Fruit fly (Drosophila melanogaster): ENCODE measurements around the gene Hsc70-4.

Gene Hsc70-4

dm6 chr3R:15290642-15291118, 48.2 kb downstream of the Hsc70-4 start, which contains the start of gene CG45218 (continued):
- no peak for TF ChIP-seq CG9797 (GFP tag; optimal IDR thresholded peaks at IDR 0.05)
- TF ChIP-seq gcm (GFP tag; optimal IDR thresholded peaks at IDR 0.05), result no peak
- peak; percentile 46 for TF ChIP-seq Deaf1 (tag; optimal IDR thresholded peaks at IDR 0.05)
- no peak for TF ChIP-seq Sox100B (GFP tag; optimal IDR thresholded peaks at IDR 0.05)
- no peak for TF ChIP-seq CG1233 (GFP tag; optimal IDR thresholded peaks at IDR 0.05)
- TF ChIP-seq CG4617 (GFP tag; optimal IDR thresholded peaks at IDR 0.05; ENCODE audit: borderline replicate concordance), result no peak
- peak in 1 of 2 experiments; percentile 24 for TF ChIP-seq insv (GFP tag; optimal IDR thresholded peaks at IDR 0.05)
- no peak for TF ChIP-seq disco-r (GFP tag; optimal IDR thresholded peaks at IDR 0.05)
- no peak for TF ChIP-seq tx (GFP tag; optimal IDR thresholded peaks at IDR 0.05)
- TF ChIP-seq B-H1 (GFP tag; IDR thresholded peaks at IDR 0.05), result no peak
- no peak for TF ChIP-seq Rfx (GFP tag; IDR thresholded peaks at IDR 0.05)
- TF ChIP-seq twi (tag; optimal IDR thresholded peaks at IDR 0.05), result no peak
- no peak for TF ChIP-seq her (GFP tag; optimal IDR thresholded peaks at IDR 0.05)
- no peak for TF ChIP-seq Ada2b (GFP tag; IDR thresholded peaks at IDR 0.05)
- no peak for TF ChIP-seq chif (GFP tag; optimal IDR thresholded peaks at IDR 0.05)
- TF ChIP-seq ci (GFP tag; IDR thresholded peaks at IDR 0.05), result no peak
- TF ChIP-seq CG31365 (tag; optimal IDR thresholded peaks at IDR 0.05), result no peak
- no peak for TF ChIP-seq CG5245 (GFP tag; optimal IDR thresholded peaks at IDR 0.05)
- TF ChIP-seq CG3281 (GFP tag; optimal IDR thresholded peaks at IDR 0.05), result peak; percentile 4
- TF ChIP-seq MESR4 (GFP tag; optimal IDR thresholded peaks at IDR 0.05), result peak; percentile 25
- peak; percentile 0 for TF ChIP-seq corto (GFP tag; optimal IDR thresholded peaks at IDR 0.05)
- no peak for TF ChIP-seq lbe (GFP tag; optimal IDR thresholded peaks at IDR 0.05)
- TF ChIP-seq danr (GFP tag; IDR thresholded peaks at IDR 0.05), result no peak
- peak; percentile 5 for TF ChIP-seq grau (tag; optimal IDR thresholded peaks at IDR 0.05)
- no peak for TF ChIP-seq repo (GFP tag; optimal IDR thresholded peaks at IDR 0.05)
- no peak for TF ChIP-seq gce (GFP tag; IDR thresholded peaks at IDR 0.05)
- no peak for TF ChIP-seq Gsc (GFP tag; IDR thresholded peaks at IDR 0.05)
- TF ChIP-seq CG11504 (tag; optimal IDR thresholded peaks at IDR 0.05), result no peak
- TF ChIP-seq sisA (GFP tag; IDR thresholded peaks at IDR 0.05), result no peak
- no peak for TF ChIP-seq psq (GFP tag; optimal IDR thresholded peaks at IDR 0.05)
- no peak for TF ChIP-seq jing (GFP tag; optimal IDR thresholded peaks at IDR 0.05)
- TF ChIP-seq CG1647 (GFP tag; optimal IDR thresholded peaks at IDR 0.05), result no peak
- no peak for TF ChIP-seq nom (GFP tag; optimal IDR thresholded peaks at IDR 0.05)
- no peak for TF ChIP-seq ranshi (GFP tag; IDR thresholded peaks at IDR 0.05)
- TF ChIP-seq Sin3A (optimal IDR thresholded peaks at IDR 0.05), result no peak
- TF ChIP-seq CG13624 (GFP tag; optimal IDR thresholded peaks at IDR 0.05), result no peak
- TF ChIP-seq usp (GFP tag; optimal IDR thresholded peaks at IDR 0.05), result no peak
- peak; percentile 39 for TF ChIP-seq CG10543 (GFP tag; optimal IDR thresholded peaks at IDR 0.05)
- TF ChIP-seq Sox102F (GFP tag; optimal IDR thresholded peaks at IDR 0.05), result no peak
- TF ChIP-seq cg (GFP tag; optimal IDR thresholded peaks at IDR 0.05), result peak; percentile 95
- TF ChIP-seq Ravus (GFP tag; IDR thresholded peaks at IDR 0.05), result no peak
- TF ChIP-seq CG12299 (tag; optimal IDR thresholded peaks at IDR 0.05), result no peak
- TF ChIP-seq gfzf (GFP tag; optimal IDR thresholded peaks at IDR 0.05), result no peak
- TF ChIP-seq ttk (GFP tag; IDR thresholded peaks at IDR 0.05), result no peak
- TF ChIP-seq Asciz (GFP tag; optimal IDR thresholded peaks at IDR 0.05), result no peak
- no peak for TF ChIP-seq bigmax (GFP tag; optimal IDR thresholded peaks at IDR 0.05)
- no peak for TF ChIP-seq vnd (GFP tag; IDR thresholded peaks at IDR 0.05; ENCODE audit: partially characterized antibody)
- TF ChIP-seq Med (GFP tag), result peak; percentile 47
- TF ChIP-seq CG3065 (GFP tag; optimal IDR thresholded peaks at IDR 0.05), result no peak
- TF ChIP-seq Hey (tag; optimal IDR thresholded peaks at IDR 0.05), result no peak
- TF ChIP-seq CG1024 (GFP tag; IDR thresholded peaks at IDR 0.05), result no peak
- TF ChIP-seq toy (GFP tag; IDR thresholded peaks at IDR 0.05), result no peak
- TF ChIP-seq Dbx (GFP tag; IDR thresholded peaks at IDR 0.05), result no peak
